Worm (Caenorhabditis elegans) whole organism, young adult: Measurements from ENCODE around the gene cyp-13A1.

Experiments
- B0336.3 ChIP-seq: fragments of 200-800 bp; sonication (Bioruptor generic); IDR thresholded peaks from 2 replicates; pipeline ENCODE4 v1.3.6; 2022; ENCODE audit warnings: missing genetic modification characterization, missing compliant biosample characterization
- F22D6.2 ChIP-seq: sonication (generic microtip); optimal IDR thresholded peaks from 2 replicates; lab custom pipeline; 2016; ENCODE audit warnings: mild to moderate bottlenecking, missing genetic modification characterization, missing compliant biosample characterization
- F39B2.1 ChIP-seq: fragments of 200-800 bp; sonication (Bioruptor generic); IDR thresholded peaks from 2 replicates; pipeline ENCODE4 v1.3.6; 2022; ENCODE audit warnings: missing genetic modification reagents, missing genetic modification characterization, missing compliant biosample characterization
- F55B11.4 ChIP-seq: sonication (generic microtip); optimal IDR thresholded peaks from 2 replicates; lab custom pipeline; 2016; ENCODE audit warnings: missing compliant biosample characterization, missing genetic modification characterization, borderline replicate concordance; ENCODE audit not compliant: insufficient read depth
- K11D2.4 ChIP-seq: fragments of 200-800 bp; sonication (Bioruptor generic); IDR thresholded peaks from 2 replicates; pipeline ENCODE4 v1.3.6; 2022; ENCODE audit warnings: missing genetic modification reagents, missing genetic modification characterization, missing compliant biosample characterization
- K12H6.12 ChIP-seq: fragments of 200-800 bp; sonication (Bioruptor generic); optimal IDR thresholded peaks from 2 replicates; lab custom pipeline; 2018; ENCODE audit warnings: mild to moderate bottlenecking, missing genetic modification characterization, missing compliant biosample characterization
- T07F8.4 ChIP-seq: sonication (generic microtip); optimal IDR thresholded peaks from 2 replicates; lab custom pipeline; 2016; ENCODE audit warnings: mild to moderate bottlenecking, missing genetic modification characterization, moderate library complexity, missing compliant biosample characterization
- T26A5.8 ChIP-seq: sonication (generic microtip); optimal IDR thresholded peaks from 2 replicates; lab custom pipeline; 2016; ENCODE audit warnings: missing genetic modification characterization, missing compliant biosample characterization
- Y56A3A.18 ChIP-seq: fragments of 200-800 bp; sonication (Bioruptor generic); IDR thresholded peaks from 2 replicates; pipeline ENCODE4 v1.3.6; 2022; ENCODE audit warnings: missing genetic modification reagents, missing genetic modification characterization, missing compliant biosample characterization
- Y79H2A.3 ChIP-seq: fragments of 200-800 bp; sonication (Bioruptor generic); conservative IDR thresholded peaks from 2 replicates; pipeline ENCODE4 v1.3.6; 2022; ENCODE audit warnings: missing genetic modification reagents, missing genetic modification characterization, missing compliant biosample characterization
- Y95B8A.8 ChIP-seq: fragments of 200-800 bp; sonication (Bioruptor generic); IDR thresholded peaks from 2 replicates; pipeline ENCODE4 v1.3.6; 2022; ENCODE audit warnings: missing genetic modification reagents, missing genetic modification characterization, missing compliant biosample characterization
- ZK185.1 ChIP-seq: sonication (generic microtip); optimal IDR thresholded peaks from 2 replicates; lab custom pipeline; 2016; ENCODE audit warnings: mild to moderate bottlenecking, missing genetic modification characterization, missing compliant biosample characterization; ENCODE audit not compliant: poor library complexity, severe bottlenecking
- aptf-2 ChIP-seq: fragments of 200-800 bp; sonication (Bioruptor generic); conservative IDR thresholded peaks from 2 replicates; pipeline ENCODE4 v1.3.6; 2022; ENCODE audit warnings: missing genetic modification reagents, missing genetic modification characterization, missing compliant biosample characterization
- atf-7 ChIP-seq: sonication (generic microtip); optimal IDR thresholded peaks from 2 replicates; lab custom pipeline; 2017; ENCODE audit warnings: mild to moderate bottlenecking, missing genetic modification characterization, missing compliant biosample characterization
- attf-5 ChIP-seq: fragments of 200-800 bp; sonication (Bioruptor generic); optimal IDR thresholded peaks from 2 replicates; lab custom pipeline; 2018; ENCODE audit warnings: mild to moderate bottlenecking, missing genetic modification characterization, missing compliant biosample characterization
- ccch-3 ChIP-seq: fragments of 200-800 bp; sonication (Bioruptor generic); optimal IDR thresholded peaks from 2 replicates; lab custom pipeline; 2018; ENCODE audit warnings: mild to moderate bottlenecking, missing genetic modification characterization, missing compliant biosample characterization
- cebp-1 ChIP-seq, 2 experiments: fragments of 200-800 bp in 1 of 2; sonication (Bioruptor generic) in 1 of 2; sonication (generic microtip) in 1 of 2; IDR thresholded peaks in 1 of 2; optimal IDR thresholded peaks in 1 of 2; 2 replicates each; pipeline versions ENCODE4 v1.3.6 to Lab custom; 2017 to 2022; ENCODE audit warnings: missing compliant biosample characterization in 2 of 2, missing genetic modification characterization in 2 of 2, mild to moderate bottlenecking in 1 of 2, missing genetic modification reagents in 1 of 2, moderate library complexity in 1 of 2
- ceh-27 ChIP-seq: fragments of 200-800 bp; sonication (Bioruptor generic); optimal IDR thresholded peaks from 2 replicates; lab custom pipeline; 2018; ENCODE audit warnings: mild to moderate bottlenecking, missing genetic modification characterization, moderate library complexity, missing compliant biosample characterization
- ceh-79 ChIP-seq: sonication (generic microtip); optimal IDR thresholded peaks from 2 replicates; lab custom pipeline; 2017; ENCODE audit warnings: mild to moderate bottlenecking, missing genetic modification characterization, missing compliant biosample characterization
- dox-1 ChIP-seq: fragments of 200-800 bp; sonication (Bioruptor generic); IDR thresholded peaks from 2 replicates; pipeline ENCODE4 v1.3.6; 2022; ENCODE audit warnings: missing genetic modification reagents, missing genetic modification characterization, missing compliant biosample characterization
- efl-1 ChIP-seq: fragments of 150-350 bp; optimal IDR thresholded peaks from 2 replicates; lab custom pipeline; 2014; ENCODE audit warnings: missing biosample characterization, missing genetic modification reagents, missing genetic modification characterization
- gei-17 ChIP-seq: fragments of 200-800 bp; sonication (Bioruptor generic); optimal IDR thresholded peaks from 2 replicates; lab custom pipeline; 2018; ENCODE audit warnings: mild to moderate bottlenecking, missing genetic modification characterization, missing compliant biosample characterization
- lag-1 ChIP-seq: fragments of 200-800 bp; sonication (Bioruptor generic); IDR thresholded peaks from 2 replicates; pipeline ENCODE4 v1.3.6; 2022; ENCODE audit warnings: missing genetic modification reagents, missing genetic modification characterization, missing compliant biosample characterization
- let-607 ChIP-seq, 2 experiments: fragments of 200-800 bp in 1 of 2; sonication (Bioruptor generic) in 1 of 2; sonication (generic microtip) in 1 of 2; optimal IDR thresholded peaks; 2 replicates each; lab custom pipeline; 2016 to 2018; ENCODE audit warnings: mild to moderate bottlenecking in 2 of 2, missing compliant biosample characterization in 2 of 2, missing genetic modification characterization in 2 of 2, moderate library complexity in 2 of 2, missing genotype in 1 of 2
- lin-26 ChIP-seq: fragments of 200-800 bp; sonication (Bioruptor generic); IDR thresholded peaks from 2 replicates; pipeline ENCODE4 v1.3.6; 2022; ENCODE audit warnings: missing genetic modification reagents, missing genetic modification characterization, missing compliant biosample characterization
- lin-35 ChIP-seq, 3 experiments: fragments of 150-350 bp in 2 of 3; sonication (generic microtip) in 1 of 3; optimal IDR thresholded peaks; 2 replicates each; lab custom pipeline; 2014 to 2018; ENCODE audit warnings: missing biosample characterization in 3 of 3, missing genetic modification characterization in 3 of 3, missing genetic modification reagents in 3 of 3
- lin-40 ChIP-seq: sonication (generic microtip); optimal IDR thresholded peaks from 2 replicates; lab custom pipeline; 2016; ENCODE audit warnings: missing genetic modification characterization, mild to moderate bottlenecking, missing compliant biosample characterization, missing genotype, missing genetic modification reagents
- lin-54 ChIP-seq: fragments of 200-800 bp; sonication (Bioruptor generic); optimal IDR thresholded peaks from 2 replicates; lab custom pipeline; 2018; ENCODE audit warnings: mild to moderate bottlenecking, missing genetic modification characterization, missing compliant biosample characterization
- lsy-27 ChIP-seq: sonication (generic microtip); optimal IDR thresholded peaks from 2 replicates; lab custom pipeline; 2017; ENCODE audit warnings: missing genetic modification characterization, mild to moderate bottlenecking, missing compliant biosample characterization, antibody characterized with exemption, missing genotype, borderline replicate concordance; ENCODE audit not compliant: insufficient read depth
- madf-10 ChIP-seq: sonication (generic microtip); optimal IDR thresholded peaks from 2 replicates; lab custom pipeline; 2016; ENCODE audit warnings: mild to moderate bottlenecking, missing genetic modification characterization, missing compliant biosample characterization
- madf-8 ChIP-seq: fragments of 200-800 bp; sonication (Bioruptor generic); conservative IDR thresholded peaks from 2 replicates; pipeline ENCODE4 v1.3.6; 2022; ENCODE audit warnings: missing genetic modification reagents, missing genetic modification characterization, missing compliant biosample characterization
- nfya-2 ChIP-seq: fragments of 200-800 bp; sonication (Bioruptor generic); IDR thresholded peaks from 2 replicates; pipeline ENCODE4 v1.3.6; 2022; ENCODE audit warnings: missing genetic modification reagents, missing genetic modification characterization, missing compliant biosample characterization
- nfyb-1 ChIP-seq: fragments of 200-800 bp; sonication (Bioruptor generic); IDR thresholded peaks from 2 replicates; pipeline ENCODE4 v1.3.6; 2022; ENCODE audit warnings: missing genetic modification reagents, missing genetic modification characterization, missing compliant biosample characterization
- nhr-179 ChIP-seq: sonication (generic microtip); optimal IDR thresholded peaks from 2 replicates; lab custom pipeline; 2016; ENCODE audit warnings: mild to moderate bottlenecking, missing genetic modification characterization, missing compliant biosample characterization
- nhr-27 ChIP-seq: fragments of 200-800 bp; sonication (Bioruptor generic); optimal IDR thresholded peaks from 2 replicates; lab custom pipeline; 2018; ENCODE audit warnings: mild to moderate bottlenecking, missing genetic modification characterization, moderate library complexity, missing compliant biosample characterization
- nhr-80 ChIP-seq: sonication (generic microtip); optimal IDR thresholded peaks from 2 replicates; lab custom pipeline; 2016; ENCODE audit warnings: missing genetic modification characterization, missing compliant biosample characterization
- repo-1 ChIP-seq: sonication (generic microtip); optimal IDR thresholded peaks from 2 replicates; lab custom pipeline; 2017; ENCODE audit warnings: mild to moderate bottlenecking, missing genetic modification characterization, missing compliant biosample characterization
- sdz-38 ChIP-seq: sonication (generic microtip); optimal IDR thresholded peaks from 2 replicates; lab custom pipeline; 2016; ENCODE audit warnings: missing genotype, missing genetic modification characterization, missing compliant biosample characterization
- snpc-4 ChIP-seq, 5 experiments: fragments of 150-350 bp in 1 of 5; sonication (generic microtip) in 4 of 5; optimal IDR thresholded peaks; 2 replicates each; lab custom pipeline; 2014 to 2018; ENCODE audit warnings: missing genetic modification characterization in 5 of 5, missing biosample characterization in 3 of 5, antibody characterized with exemption in 2 of 5, mild to moderate bottlenecking in 2 of 5, missing compliant biosample characterization in 2 of 5, missing genotype in 2 of 5, moderate library complexity in 2 of 5, missing genetic modification reagents in 1 of 5
- somi-1 ChIP-seq: fragments of 200-800 bp; sonication (Bioruptor generic); optimal IDR thresholded peaks from 2 replicates; lab custom pipeline; 2018; ENCODE audit warnings: mild to moderate bottlenecking, missing genetic modification characterization, missing compliant biosample characterization
- tbp1 ChIP-seq: fragments of 200-800 bp; sonication (Bioruptor generic); optimal IDR thresholded peaks from 2 replicates; lab custom pipeline; 2018; ENCODE audit warnings: mild to moderate bottlenecking, missing genetic modification characterization, missing compliant biosample characterization
- tlf-1 ChIP-seq: fragments of 200-800 bp; sonication (Bioruptor generic); optimal IDR thresholded peaks from 2 replicates; lab custom pipeline; 2018; ENCODE audit warnings: mild to moderate bottlenecking, missing genetic modification characterization, missing compliant biosample characterization
- unc-62 ChIP-seq: fragments of 150-350 bp; optimal IDR thresholded peaks from 2 replicates; lab custom pipeline; 2014; ENCODE audit warnings: missing biosample characterization, missing genetic modification reagents, missing genetic modification characterization
- ztf-18 ChIP-seq: sonication (generic microtip); optimal IDR thresholded peaks from 2 replicates; lab custom pipeline; 2016; ENCODE audit warnings: missing genotype, mild to moderate bottlenecking, missing genetic modification characterization, missing compliant biosample characterization
- ztf-22 ChIP-seq: fragments of 200-800 bp; sonication (Bioruptor generic); optimal IDR thresholded peaks from 2 replicates; lab custom pipeline; 2018; ENCODE audit warnings: mild to moderate bottlenecking, missing genetic modification characterization, moderate library complexity, missing compliant biosample characterization
- ztf-3 ChIP-seq: fragments of 200-800 bp; sonication (Bioruptor generic); optimal IDR thresholded peaks from 2 replicates; lab custom pipeline; 2018; ENCODE audit warnings: mild to moderate bottlenecking, missing genetic modification characterization, missing compliant biosample characterization

cyp-13A1 gene

ce11 chrII:9769797-9770520, 11.8 kb downstream of the cyp-13A1 start, which contains the start of gene aqp-10:
Gene aqp-10, minus strand, starts transcription at chrII:9769847.
- peak; percentile 38 for TF ChIP-seq ZK185.1 (tag; lab: Kevin White, UChicago)
- no peak for TF ChIP-seq madf-8 (GFP tag; lab: Robert Waterston, UW)
- TF ChIP-seq somi-1 (GFP tag; lab: Kevin White, UChicago), result peak; percentile 19
- TF ChIP-seq lin-26 (GFP tag; lab: Robert Waterston, UW), result no peak
- no peak for TF ChIP-seq ccch-3
- peak; percentile 6 for TF ChIP-seq madf-10 (tag; lab: Kevin White, UChicago)
- TF ChIP-seq K11D2.4 (GFP tag; lab: Robert Waterston, UW), result no peak
- 0 out of 2 replicates have a peak, but pooled peaks have one; percentile 30 for TF ChIP-seq B0336.3
- TF ChIP-seq atf-7 (tag; lab: Kevin White, UChicago), result peak; percentile 54
- no peak for TF ChIP-seq lsy-27 (tag; lab: Kevin White, UChicago)
- peak; percentile 14 for TF ChIP-seq attf-5
- TF ChIP-seq lin-40, result peak; percentile 11
- peak; percentile 95 for TF ChIP-seq let-607 (tag; optimal IDR thresholded peaks at IDR 0.05; lab: Kevin White, UChicago)
- TF ChIP-seq nhr-80, result peak; percentile 82
- peak; percentile 1 for TF ChIP-seq ceh-27 (GFP tag; lab: Kevin White, UChicago)
- TF ChIP-seq cebp-1 (GFP tag; IDR thresholded peaks at IDR 0.05; lab: Robert Waterston, UW), result no peak
- TF ChIP-seq cebp-1 (tag; optimal IDR thresholded peaks at IDR 0.05; lab: Kevin White, UChicago), result peak; percentile 60
- TF ChIP-seq lag-1, result no peak
- TF ChIP-seq T26A5.8 (tag; lab: Kevin White, UChicago), result no peak
- no peak for TF ChIP-seq gei-17 (GFP tag; lab: Kevin White, UChicago)
- no peak for TF ChIP-seq ztf-3 (GFP tag; lab: Kevin White, UChicago)
- no peak for TF ChIP-seq tlf-1
- TF ChIP-seq F39B2.1 (GFP tag; lab: Robert Waterston, UW), result no peak
- no peak for TF ChIP-seq nhr-179
- no peak for TF ChIP-seq efl-1
- TF ChIP-seq snpc-4 (GFP tag; optimal IDR thresholded peaks at IDR 0.05; lab: Kevin White, UChicago), result no peak
- TF ChIP-seq snpc-4 (tag; optimal IDR thresholded peaks at IDR 0.05; lab: Kevin White, UChicago), result peak in 2 of 4 experiments; percentile 34 to 47
- TF ChIP-seq tbp1 (GFP tag; lab: Kevin White, UChicago), result peak; percentile 29
- TF ChIP-seq F55B11.4 (tag; lab: Kevin White, UChicago), result no peak
- TF ChIP-seq nfya-2 (GFP tag; lab: Robert Waterston, UW), result no peak
- TF ChIP-seq F22D6.2, result no peak
- TF ChIP-seq dox-1 (GFP tag; lab: Robert Waterston, UW), result no peak; the same call in 1 of the 2 replicates
- TF ChIP-seq nhr-27, result no peak
- TF ChIP-seq repo-1 (tag; lab: Kevin White, UChicago), result peak; percentile 67
- TF ChIP-seq ceh-79, result no peak
- TF ChIP-seq Y79H2A.3 (GFP tag; lab: Robert Waterston, UW), result no peak
- no peak for TF ChIP-seq Y95B8A.8 (GFP tag; lab: Robert Waterston, UW)
- TF ChIP-seq K12H6.12 (tag; lab: Kevin White, UChicago), result peak; percentile 3
- TF ChIP-seq sdz-38 (tag; lab: Kevin White, UChicago), result no peak
- TF ChIP-seq lin-54, result peak; percentile 37
- TF ChIP-seq ztf-22 (GFP tag; lab: Kevin White, UChicago), result no peak
- no peak for TF ChIP-seq lin-35 (GFP tag; optimal IDR thresholded peaks at IDR 0.05; lab: Kevin White, UChicago)
- 0 out of 2 replicates have a peak, but pooled peaks have one; percentile 41 for TF ChIP-seq nfyb-1
- no peak for TF ChIP-seq aptf-2
- no peak for TF ChIP-seq Y56A3A.18 (GFP tag; lab: Robert Waterston, UW)
- no peak for TF ChIP-seq ztf-18 (tag; lab: Kevin White, UChicago)
- no peak for TF ChIP-seq T07F8.4 (tag; lab: Kevin White, UChicago)
- TF ChIP-seq unc-62, result no peak
